Fruit fly (Drosophila melanogaster): Measurements from ENCODE around the gene CG9519.

CG9519 gene

DNA sequence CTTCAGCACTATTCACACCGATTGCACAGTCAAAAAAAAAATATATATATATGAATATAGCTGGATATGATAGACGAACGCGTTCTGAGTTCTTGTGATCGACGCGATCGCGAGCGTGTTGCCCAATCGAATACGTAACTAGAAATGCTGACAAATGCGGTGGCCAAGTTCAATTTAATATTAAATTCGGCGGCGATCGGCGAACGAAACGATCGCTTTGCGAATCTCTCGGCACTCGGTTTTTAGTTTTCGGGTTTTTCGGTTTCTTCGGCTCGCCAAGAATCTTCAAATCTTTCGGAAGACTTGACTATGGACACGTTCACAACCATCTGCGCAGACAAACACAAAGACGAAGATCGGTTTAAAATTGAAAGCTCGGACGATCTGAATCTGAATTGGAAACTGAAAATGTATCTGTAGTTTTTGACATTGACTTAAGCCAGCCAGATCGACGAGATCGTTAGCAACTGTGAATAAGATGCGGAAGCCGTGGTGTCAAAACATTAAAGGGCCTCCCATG lies 2.9 kb downstream of the CG9519 start, which contains the start of gene CG9521:
Gene CG9521 (minus strand): TSS at position 117 of the 520 bp plus-strand sequence.
- TF ChIP-seq CG6808 (GFP tag; optimal IDR thresholded peaks at IDR 0.05) (no peak), Hr38 (GFP tag; optimal IDR thresholded peaks at IDR 0.05) (no peak), CG11762 (GFP tag; optimal IDR thresholded peaks at IDR 0.05; ENCODE audit: insufficient read depth) (no peak), CG11902 (GFP tag; optimal IDR thresholded peaks at IDR 0.05) (no peak), CG3032 (tag; optimal IDR thresholded peaks at IDR 0.05) (no peak), fkh (GFP tag; optimal IDR thresholded peaks at IDR 0.05) (no peak)

DNA sequence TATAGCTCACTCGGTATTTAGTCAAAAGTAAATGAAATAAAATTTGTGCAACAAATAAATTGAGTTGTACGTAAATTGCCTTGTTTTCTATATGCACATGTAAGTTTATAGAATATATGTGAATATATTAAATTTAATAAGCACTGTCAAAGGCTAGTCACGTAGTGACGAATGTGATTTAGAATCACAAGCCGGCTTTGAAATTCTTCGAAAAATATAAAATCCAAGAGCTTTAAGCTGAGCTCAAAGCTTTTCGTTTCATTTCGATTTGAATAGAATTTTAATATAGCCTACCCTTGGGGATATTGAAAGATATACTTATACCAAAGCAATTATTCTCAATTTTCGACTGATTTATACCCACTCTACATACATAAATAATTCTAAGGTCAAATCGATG lies 6.1 kb downstream of the CG9519 start:
- TF ChIP-seq esn (GFP tag; optimal IDR thresholded peaks at IDR 0.05): no peak
- no peak for TF ChIP-seq CG8119 (GFP tag; IDR thresholded peaks at IDR 0.05)
- no peak for TF ChIP-seq CG11902 (GFP tag; optimal IDR thresholded peaks at IDR 0.05)
- TF ChIP-seq Sox15 (GFP tag; optimal IDR thresholded peaks at IDR 0.05): no peak
- no peak for TF ChIP-seq cyc (GFP tag; optimal IDR thresholded peaks at IDR 0.05)
- no peak for TF ChIP-seq CG10631 (GFP tag; optimal IDR thresholded peaks at IDR 0.05)
- no peak for TF ChIP-seq CG31627 (GFP tag; optimal IDR thresholded peaks at IDR 0.05)
- TF ChIP-seq OdsH (GFP tag; optimal IDR thresholded peaks at IDR 0.05): no peak
- no peak for TF ChIP-seq CG8632 (GFP tag; optimal IDR thresholded peaks at IDR 0.05)

DNA sequence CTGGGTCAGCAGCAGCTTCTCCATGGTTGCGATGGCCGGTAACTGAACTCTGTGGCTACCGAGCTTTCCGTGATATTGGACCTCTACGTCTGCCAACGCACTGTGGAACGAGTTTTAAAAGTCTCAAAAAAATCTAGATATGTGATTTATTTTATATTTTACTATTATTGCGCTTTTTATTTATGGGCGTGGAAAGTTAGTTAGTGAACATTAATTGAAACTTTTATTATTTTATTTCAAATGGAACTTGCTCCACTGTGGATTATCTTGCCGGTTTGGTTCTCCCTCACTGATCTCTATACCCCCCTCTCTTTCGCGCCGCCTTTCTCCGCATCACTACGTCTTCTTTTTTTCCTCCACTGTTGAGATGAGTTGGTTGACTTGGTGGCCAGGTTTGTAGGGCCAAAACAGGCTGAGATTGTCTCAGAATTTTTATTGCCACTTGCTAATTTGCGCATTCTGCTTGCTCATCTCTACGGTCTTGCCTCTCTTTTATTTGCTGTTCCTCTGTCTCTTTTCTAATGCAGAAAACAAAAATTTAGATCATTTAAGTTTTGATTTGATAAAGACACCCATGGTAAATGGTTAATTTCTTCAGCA lies 7.3 kb downstream of the CG9519 start, which contains the start of gene CG9522:
Gene CG9522 (minus strand): TSS at position 54 of the 600 bp plus-strand sequence.
- TF ChIP-seq CG1621 (tag; optimal IDR thresholded peaks at IDR 0.05): peak; percentile 78
- peak; percentile 95 for TF ChIP-seq CG6163 (GFP tag; IDR thresholded peaks at IDR 0.05)
- TF ChIP-seq Blimp-1 (GFP tag; optimal IDR thresholded peaks at IDR 0.05): peak; percentile 21
- peak; percentile 65 for TF ChIP-seq Hr39 (GFP tag; optimal IDR thresholded peaks at IDR 0.05)
- TF ChIP-seq spab (GFP tag; optimal IDR thresholded peaks at IDR 0.05): peak; percentile 70
- TF ChIP-seq CG31627 (GFP tag; optimal IDR thresholded peaks at IDR 0.05): peak; percentile 67
- peak; percentile 79 for TF ChIP-seq Sox102F (GFP tag; optimal IDR thresholded peaks at IDR 0.05)
- peak; percentile 86 for TF ChIP-seq Sox14 (GFP tag; optimal IDR thresholded peaks at IDR 0.05)
- TF ChIP-seq Ets96B (tag; optimal IDR thresholded peaks at IDR 0.05): peak; percentile 85
- TF ChIP-seq cyc (GFP tag; optimal IDR thresholded peaks at IDR 0.05): peak; percentile 76
- peak; percentile 76 for TF ChIP-seq CG8319 (GFP tag; optimal IDR thresholded peaks at IDR 0.05)
- TF ChIP-seq dac (GFP tag; optimal IDR thresholded peaks at IDR 0.05): peak; percentile 63
- peak; percentile 87 for TF ChIP-seq Lpt (GFP tag; optimal IDR thresholded peaks at IDR 0.05)
- peak; percentile 11 for TF ChIP-seq fd85E (GFP tag; optimal IDR thresholded peaks at IDR 0.05)
- TF ChIP-seq CG4318 (GFP tag; optimal IDR thresholded peaks at IDR 0.05): peak; percentile 83
- TF ChIP-seq CG16779 (tag; optimal IDR thresholded peaks at IDR 0.05): peak; percentile 70
- TF ChIP-seq CG9139 (GFP tag; optimal IDR thresholded peaks at IDR 0.05): peak; percentile 82
- TF ChIP-seq net (GFP tag; optimal IDR thresholded peaks at IDR 0.05): peak; percentile 82
- TF ChIP-seq CG11762 (GFP tag; optimal IDR thresholded peaks at IDR 0.05; ENCODE audit: insufficient read depth): peak; percentile 85
- peak; percentile 58 for TF ChIP-seq vri (GFP tag; optimal IDR thresholded peaks at IDR 0.05)
- peak; percentile 92 for TF ChIP-seq CG32006 (GFP tag; optimal IDR thresholded peaks at IDR 0.05)
- TF ChIP-seq CG6808 (GFP tag; optimal IDR thresholded peaks at IDR 0.05): peak; percentile 86
- TF ChIP-seq CG3032 (tag; optimal IDR thresholded peaks at IDR 0.05): peak; percentile 75
- TF ChIP-seq CG7368 (GFP tag; optimal IDR thresholded peaks at IDR 0.05): peak; percentile 70
- peak; percentile 79 for TF ChIP-seq lz (GFP tag; optimal IDR thresholded peaks at IDR 0.05)
- TF ChIP-seq topi (GFP tag; optimal IDR thresholded peaks at IDR 0.05): peak; percentile 85
- peak; percentile 53 for TF ChIP-seq Ets21C (GFP tag; optimal IDR thresholded peaks at IDR 0.05)
- peak; percentile 92 for TF ChIP-seq CG15336 (GFP tag; IDR thresholded peaks at IDR 0.05)
- TF ChIP-seq CG6276 (GFP tag; optimal IDR thresholded peaks at IDR 0.05): peak; percentile 89
- TF ChIP-seq fd59A (GFP tag; optimal IDR thresholded peaks at IDR 0.05): peak; percentile 76
- TF ChIP-seq Met (GFP tag; optimal IDR thresholded peaks at IDR 0.05): peak; percentile 85
- TF ChIP-seq Sox15 (GFP tag; optimal IDR thresholded peaks at IDR 0.05): peak; percentile 61
- TF ChIP-seq Gug (GFP tag; IDR thresholded peaks at IDR 0.05): peak; percentile 77
- no peak for TF ChIP-seq fkh (GFP tag; optimal IDR thresholded peaks at IDR 0.05)
- no peak for TF ChIP-seq Eip93F (GFP tag; optimal IDR thresholded peaks at IDR 0.05)
- TF ChIP-seq CG6854 (GFP tag; optimal IDR thresholded peaks at IDR 0.05): peak; percentile 68
- TF ChIP-seq Hr38 (GFP tag; optimal IDR thresholded peaks at IDR 0.05): no peak
- peak; percentile 90 for TF ChIP-seq CG8119 (GFP tag; IDR thresholded peaks at IDR 0.05)
- peak; percentile 81 for TF ChIP-seq dsx (GFP tag; optimal IDR thresholded peaks at IDR 0.05; ENCODE audit: poor library complexity, severe bottlenecking)
- TF ChIP-seq CG10669 (GFP tag; optimal IDR thresholded peaks at IDR 0.05): peak; percentile 78

All from whole organism, prepupa.